Fruit fly (Drosophila melanogaster) whole organism, embryonic: ENCODE data around the gene CG32816.

Source experiments
- CG10267 ChIP-seq: fragments of 200-800 bp; sonication (Bioruptor generic); optimal IDR thresholded peaks from 2 replicates; lab custom pipeline; 2018; ENCODE audit warnings: missing biosample characterization, mild to moderate bottlenecking, missing genetic modification characterization, moderate library complexity
- CG10431 ChIP-seq: fragments of 200-800 bp; sonication (Bioruptor generic); optimal IDR thresholded peaks from 3 replicates; lab custom pipeline; 2018; ENCODE audit warnings: missing biosample characterization, mild to moderate bottlenecking, missing genetic modification characterization
- CG11398 ChIP-seq: fragments of 200-800 bp; sonication (Bioruptor generic); optimal IDR thresholded peaks from 2 replicates; lab custom pipeline; 2016; ENCODE audit warnings: missing biosample characterization, missing genetic modification characterization
- CG13775 ChIP-seq: fragments of 200-800 bp; sonication (Bioruptor generic); optimal IDR thresholded peaks from 3 replicates; lab custom pipeline; 2017; ENCODE audit warnings: missing biosample characterization, mild to moderate bottlenecking, missing genetic modification characterization
- CG14014 ChIP-seq: fragments of 200-800 bp; sonication (Bioruptor generic); IDR thresholded peaks from 2 replicates; pipeline ENCODE4 v1.3.6; 2022; ENCODE audit warnings: missing biosample characterization, missing genetic modification characterization
- CG15479 ChIP-seq: fragments of 200-800 bp; sonication (Bioruptor generic); optimal IDR thresholded peaks from 3 replicates; lab custom pipeline; 2019; ENCODE audit warnings: missing biosample characterization, mild to moderate bottlenecking, missing genetic modification characterization, moderate library complexity
- CG16779 ChIP-seq: fragments of 200-800 bp; sonication (Bioruptor generic); IDR thresholded peaks from 2 replicates; pipeline ENCODE4 v1.3.6; 2022; ENCODE audit warnings: missing biosample characterization, missing genetic modification characterization
- CG17829 ChIP-seq: fragments of 200-800 bp; optimal IDR thresholded peaks from 2 replicates; lab custom pipeline; 2019; ENCODE audit warnings: missing biosample characterization, mild to moderate bottlenecking, missing genetic modification characterization, moderate library complexity
- CG2199 ChIP-seq: fragments of 200-800 bp; sonication (Bioruptor generic); IDR thresholded peaks from 3 replicates; pipeline ENCODE4 v1.3.6; 2022; ENCODE audit warnings: missing biosample characterization, missing genetic modification characterization
- CG2875 ChIP-seq: fragments of 200-800 bp; sonication (Bioruptor generic); optimal IDR thresholded peaks from 2 replicates; lab custom pipeline; 2017; ENCODE audit warnings: missing biosample characterization, mild to moderate bottlenecking, missing genetic modification characterization, missing genetic modification reagents
- CG5953 ChIP-seq: fragments of 200-800 bp; sonication (Bioruptor generic); IDR thresholded peaks from 2 replicates; pipeline ENCODE4 v1.3.6; 2022; ENCODE audit warnings: missing biosample characterization, missing genetic modification characterization
- CG6791 ChIP-seq: fragments of 200-800 bp; sonication (Bioruptor generic); IDR thresholded peaks from 3 replicates; pipeline ENCODE4 v1.3.6; 2022; ENCODE audit warnings: missing biosample characterization, missing genetic modification characterization; ENCODE audit not compliant: partially characterized antibody
- CG8478 ChIP-seq: fragments of >200 bp; optimal IDR thresholded peaks from 2 replicates; lab custom pipeline; 2018
- CTCF ChIP-seq: fragments of 200-800 bp; sonication (Bioruptor generic); optimal IDR thresholded peaks from 2 replicates; lab custom pipeline; 2017; ENCODE audit warnings: missing biosample characterization, mild to moderate bottlenecking, missing genetic modification characterization, moderate library complexity
- Elba2 ChIP-seq: fragments of 200-800 bp; sonication (Bioruptor generic); optimal IDR thresholded peaks from 3 replicates; lab custom pipeline; 2016; ENCODE audit warnings: missing biosample characterization, missing genetic modification characterization
- Hmr ChIP-seq: fragments of 200-800 bp; sonication (Bioruptor generic); optimal IDR thresholded peaks from 3 replicates; lab custom pipeline; 2017; ENCODE audit warnings: mild to moderate bottlenecking, missing biosample characterization, missing genetic modification reagents, missing genetic modification characterization
- Meics ChIP-seq: fragments of 200-800 bp; sonication (Bioruptor generic); optimal IDR thresholded peaks from 2 replicates; lab custom pipeline; 2017; ENCODE audit warnings: missing biosample characterization, mild to moderate bottlenecking, missing genetic modification characterization
- Opbp ChIP-seq: fragments of 200-800 bp; sonication (Bioruptor generic); IDR thresholded peaks from 3 replicates; pipeline ENCODE4 v1.3.6; 2022; ENCODE audit warnings: missing biosample characterization, missing genetic modification characterization; ENCODE audit not compliant: partially characterized antibody
- Ptx1 ChIP-seq: fragments of 200-800 bp; sonication (Bioruptor generic); IDR thresholded peaks from 2 replicates; pipeline ENCODE4 v1.3.6; 2022; ENCODE audit warnings: missing biosample characterization, missing genetic modification characterization
- Scr ChIP-seq: fragments of 200-800 bp; sonication (Bioruptor generic); IDR thresholded peaks from 2 replicates; pipeline ENCODE4 v1.3.6; 2022; ENCODE audit warnings: missing biosample characterization, missing genetic modification characterization; ENCODE audit not compliant: partially characterized antibody
- Stat92E ChIP-seq, 3 experiments: fragments of >200 bp in 2 of 3; fragments of 200-800 bp in 1 of 3; sonication (Bioruptor generic) in 1 of 3; optimal IDR thresholded peaks; 2 replicates each; lab custom pipeline; 2017 to 2019; ENCODE audit warnings: missing biosample characterization in 3 of 3, missing genetic modification characterization in 3 of 3, mild to moderate bottlenecking in 1 of 3, moderate library complexity in 1 of 3
- Usf ChIP-seq: fragments of 200-800 bp; sonication (Bioruptor generic); optimal IDR thresholded peaks from 2 replicates; lab custom pipeline; 2017; ENCODE audit warnings: missing genotype, missing biosample characterization, missing genetic modification characterization
- Vsx1 ChIP-seq: fragments of 200-800 bp; sonication (Bioruptor generic); optimal IDR thresholded peaks from 2 replicates; lab custom pipeline; 2017; ENCODE audit warnings: missing biosample characterization, mild to moderate bottlenecking, missing genetic modification characterization, missing genetic modification reagents
- abd-A ChIP-seq: fragments of 200-800 bp; sonication (Bioruptor generic); optimal IDR thresholded peaks from 3 replicates; lab custom pipeline; 2019; ENCODE audit warnings: missing biosample characterization, mild to moderate bottlenecking, missing genetic modification characterization, moderate library complexity
- al ChIP-seq: fragments of 200-800 bp; sonication (Bioruptor generic); IDR thresholded peaks from 2 replicates; pipeline ENCODE4 v1.3.6; 2022; ENCODE audit warnings: missing biosample characterization, missing genetic modification characterization
- chif ChIP-seq, 2 experiments: fragments of 200-800 bp; sonication (Bioruptor generic); optimal IDR thresholded peaks; 3 replicates each; lab custom pipeline; 2016; ENCODE audit warnings: missing biosample characterization in 2 of 2, missing genetic modification characterization in 2 of 2
- eve ChIP-seq, 2 experiments: fragments of >200 bp; optimal IDR thresholded peaks; 2 replicates each; lab custom pipeline; 2017; ENCODE audit warnings: missing biosample characterization in 2 of 2, missing genetic modification characterization in 2 of 2
- fd102C ChIP-seq: fragments of 200-800 bp; sonication (Bioruptor generic); optimal IDR thresholded peaks from 2 replicates; lab custom pipeline; 2018; ENCODE audit warnings: missing biosample characterization, mild to moderate bottlenecking, missing genetic modification characterization, moderate library complexity
- grau ChIP-seq: fragments of 200-800 bp; optimal IDR thresholded peaks from 3 replicates; lab custom pipeline; 2019; ENCODE audit warnings: missing biosample characterization, mild to moderate bottlenecking, missing genetic modification characterization, moderate library complexity
- hbn ChIP-seq: fragments of 200-800 bp; sonication (Bioruptor generic); IDR thresholded peaks from 2 replicates; pipeline ENCODE4 v1.3.6; 2022; ENCODE audit warnings: missing biosample characterization, missing genetic modification characterization; ENCODE audit not compliant: partially characterized antibody
- insv ChIP-seq, 2 experiments: fragments of 200-800 bp; sonication (Bioruptor generic); optimal IDR thresholded peaks; 3 replicates each; lab custom pipeline; 2016 to 2018; ENCODE audit warnings: missing biosample characterization in 2 of 2, missing genetic modification characterization in 2 of 2
- lab ChIP-seq: fragments of 200-800 bp; sonication (Bioruptor generic); optimal IDR thresholded peaks from 3 replicates; lab custom pipeline; 2017; ENCODE audit warnings: missing biosample characterization, missing genetic modification characterization, mild to moderate bottlenecking, moderate library complexity, missing genetic modification reagents
- mam ChIP-seq: fragments of 200-800 bp; sonication (Bioruptor generic); optimal IDR thresholded peaks from 3 replicates; lab custom pipeline; 2016; ENCODE audit warnings: missing biosample characterization, missing genetic modification characterization
- mirr ChIP-seq: fragments of 200-800 bp; sonication (Bioruptor generic); optimal IDR thresholded peaks from 3 replicates; lab custom pipeline; 2018; ENCODE audit warnings: missing biosample characterization, mild to moderate bottlenecking, missing genetic modification characterization
- nau ChIP-seq: fragments of 200-800 bp; sonication (Bioruptor generic); optimal IDR thresholded peaks from 3 replicates; lab custom pipeline; 2017; ENCODE audit warnings: missing biosample characterization, mild to moderate bottlenecking, missing genetic modification characterization, missing genetic modification reagents
- odd ChIP-seq: fragments of 200-800 bp; sonication (Bioruptor generic); optimal IDR thresholded peaks from 2 replicates; lab custom pipeline; 2017; ENCODE audit warnings: missing biosample characterization, mild to moderate bottlenecking, missing genetic modification characterization
- peb ChIP-seq: fragments of 200-800 bp; sonication (Bioruptor generic); IDR thresholded peaks from 2 replicates; pipeline ENCODE4 v1.3.6; 2022; ENCODE audit warnings: missing biosample characterization, missing genetic modification characterization
- pita ChIP-seq: fragments of 200-800 bp; sonication (Bioruptor generic); optimal IDR thresholded peaks from 2 replicates; lab custom pipeline; 2017; ENCODE audit warnings: missing biosample characterization, mild to moderate bottlenecking, missing genetic modification characterization
- pros ChIP-seq: fragments of 200-800 bp; sonication (Bioruptor generic); optimal IDR thresholded peaks from 3 replicates; lab custom pipeline; 2019; ENCODE audit warnings: missing biosample characterization, mild to moderate bottlenecking, missing genetic modification characterization, moderate library complexity
- row ChIP-seq: fragments of 200-800 bp; sonication (Bioruptor generic); IDR thresholded peaks from 3 replicates; pipeline ENCODE4 v1.3.6; 2022; ENCODE audit warnings: missing biosample characterization, missing genetic modification characterization
- sna ChIP-seq: fragments of 200-800 bp; sonication (Bioruptor generic); IDR thresholded peaks from 2 replicates; pipeline ENCODE4 v1.3.6; 2022; ENCODE audit warnings: missing biosample characterization, missing genetic modification characterization; ENCODE audit not compliant: partially characterized antibody
- tll ChIP-seq, 2 experiments: fragments of 200-800 bp in 1 of 2; fragments of >200 bp in 1 of 2; sonication (Bioruptor generic) in 1 of 2; optimal IDR thresholded peaks; 2 replicates each; lab custom pipeline; 2017 to 2019; ENCODE audit warnings: missing biosample characterization in 2 of 2, missing genetic modification characterization in 2 of 2, mild to moderate bottlenecking in 1 of 2, moderate library complexity in 1 of 2
- trem ChIP-seq: fragments of 200-800 bp; optimal IDR thresholded peaks from 3 replicates; lab custom pipeline; 2019; ENCODE audit warnings: missing biosample characterization, mild to moderate bottlenecking, missing genetic modification characterization, moderate library complexity
- tup ChIP-seq: fragments of 200-800 bp; sonication (Bioruptor generic); optimal IDR thresholded peaks from 2 replicates; lab custom pipeline; 2016; ENCODE audit warnings: missing biosample characterization, mild to moderate bottlenecking, missing genetic modification characterization, moderate library complexity
- tx ChIP-seq: fragments of 200-800 bp; sonication (Bioruptor generic); optimal IDR thresholded peaks from 2 replicates; lab custom pipeline; 2016; ENCODE audit warnings: missing biosample characterization, missing genetic modification characterization
- wor ChIP-seq: fragments of 200-800 bp; sonication (Bioruptor generic); IDR thresholded peaks from 2 replicates; pipeline ENCODE4 v1.3.6; 2022; ENCODE audit warnings: missing biosample characterization, missing genetic modification characterization
- zen ChIP-seq: fragments of 200-800 bp; sonication (Bioruptor generic); optimal IDR thresholded peaks from 3 replicates; lab custom pipeline; 2018; ENCODE audit warnings: missing biosample characterization, mild to moderate bottlenecking, missing genetic modification characterization, moderate library complexity

Gene CG32816

dm6 chrX:414352-414751 is 56.2 kb downstream of the CG32816 start (continued):
- TF ChIP-seq zen, result peak; percentile 49
- TF ChIP-seq CG10267 (tag; lab: Kevin White, UChicago), result peak; percentile 1
- TF ChIP-seq, all 482 proteins: peak for 14

- TF ChIP-seq Hmr (GFP tag; lab: Kevin White, UChicago), result no peak
- TF ChIP-seq mam (GFP tag; lab: Kevin White, UChicago), result no peak
- TF ChIP-seq al (GFP tag; lab: Robert Waterston, UW), result no peak
- peak in 1 of 2 experiments; percentile 11 for TF ChIP-seq insv (GFP tag; optimal IDR thresholded peaks at IDR 0.05; lab: Kevin White, UChicago)
- TF ChIP-seq eve (GFP tag; optimal IDR thresholded peaks at IDR 0.05; lab: Kevin White, UChicago), result no peak
- TF ChIP-seq CG15479 (GFP tag; lab: Kevin White, UChicago), result peak; percentile 77
- TF ChIP-seq Ptx1 (GFP tag; lab: Robert Waterston, UW), result no peak
- TF ChIP-seq pros (GFP tag; lab: Kevin White, UChicago), result peak; percentile 85
- no peak for TF ChIP-seq wor (GFP tag; lab: Robert Waterston, UW)
- peak in 1 of 2 experiments; percentile 35 for TF ChIP-seq tll (GFP tag; optimal IDR thresholded peaks at IDR 0.05; lab: Kevin White, UChicago)
Measured at dm6 chrX:409370-409769, 61.2 kb downstream of the CG32816 start.

dm6 chrX:407455-407854 is 63.1 kb downstream of the CG32816 start:
- peak; percentile 25 for TF ChIP-seq fd102C (GFP tag; lab: Kevin White, UChicago)
- TF ChIP-seq sna, result no peak
- no peak for TF ChIP-seq Usf (GFP tag; lab: Kevin White, UChicago)
- TF ChIP-seq CG16779 (GFP tag; lab: Robert Waterston, UW), result no peak
- TF ChIP-seq chif (GFP tag; optimal IDR thresholded peaks at IDR 0.05; lab: Kevin White, UChicago), result peak in 1 of 2 experiments; percentile 12
- no peak for TF ChIP-seq grau (tag; lab: Kevin White, UChicago)
- TF ChIP-seq CG2875 (GFP tag; lab: Kevin White, UChicago), result no peak
- no peak for TF ChIP-seq mirr (GFP tag; lab: Kevin White, UChicago)
- TF ChIP-seq row (GFP tag; lab: Robert Waterston, UW), result no peak
- TF ChIP-seq CG2199 (GFP tag; lab: Robert Waterston, UW), result peak; percentile 84; the same call in 2 of the 3 replicates
- TF ChIP-seq Opbp (GFP tag; lab: Robert Waterston, UW), result 0 out of 3 replicates have a peak, but pooled peaks have one; percentile 35
- TF ChIP-seq CTCF (GFP tag; lab: Kevin White, UChicago), result peak; percentile 89
- TF ChIP-seq tx, result no peak
- TF ChIP-seq CG11398 (GFP tag; lab: Kevin White, UChicago), result no peak
- TF ChIP-seq hbn (GFP tag; lab: Robert Waterston, UW), result no peak
- no peak for TF ChIP-seq CG8478
- TF ChIP-seq CG6791 (GFP tag; lab: Robert Waterston, UW), result no peak
- TF ChIP-seq nau (GFP tag; lab: Kevin White, UChicago), result no peak
- TF ChIP-seq CG10431, result peak; percentile 98
- TF ChIP-seq lab (GFP tag; lab: Kevin White, UChicago), result no peak
- no peak for TF ChIP-seq Scr
- TF ChIP-seq Meics (GFP tag; lab: Kevin White, UChicago), result no peak
- TF ChIP-seq CG13775 (GFP tag; lab: Kevin White, UChicago), result no peak
- peak; percentile 43 for TF ChIP-seq pita (GFP tag; lab: Kevin White, UChicago)
- no peak for TF ChIP-seq Stat92E (GFP tag; optimal IDR thresholded peaks at IDR 0.05; lab: Kevin White, UChicago)
- TF ChIP-seq CG5953 (GFP tag; lab: Robert Waterston, UW), result no peak
- peak; percentile 35 for TF ChIP-seq CG17829
- peak; percentile 19 for TF ChIP-seq trem (tag; lab: Kevin White, UChicago)
- TF ChIP-seq odd, result no peak
- TF ChIP-seq tup (GFP tag; lab: Kevin White, UChicago), result no peak
- TF ChIP-seq abd-A, result no peak
- peak; percentile 72 for TF ChIP-seq zen
- TF ChIP-seq CG10267 (tag; lab: Kevin White, UChicago), result peak; percentile 6
- peak; percentile 96 for TF ChIP-seq Elba2 (GFP tag; lab: Kevin White, UChicago)
- no peak for TF ChIP-seq Vsx1
- TF ChIP-seq CG14014 (GFP tag; lab: Robert Waterston, UW), result no peak
- TF ChIP-seq peb (GFP tag; lab: Robert Waterston, UW), result no peak
